Worm (Caenorhabditis elegans) whole organism, L3 larva: ENCODE measurements around the gene R04B3.2.

Experiments
- R02D3.7 ChIP-seq: fragments of 150-350 bp; optimal IDR thresholded peaks from 2 replicates; lab custom pipeline; 2014; ENCODE audit warnings: missing biosample characterization, missing genetic modification characterization
- ama-1 ChIP-seq: fragments of 150-350 bp; optimal IDR thresholded peaks from 2 replicates; lab custom pipeline; 2018
- egl-27 ChIP-seq: sonication (generic microtip); optimal IDR thresholded peaks from 4 replicates; lab custom pipeline; 2017; ENCODE audit warnings: missing biosample characterization, missing genetic modification reagents, missing genetic modification characterization
- egl-5 ChIP-seq: fragments of 150-350 bp; optimal IDR thresholded peaks from 2 replicates; lab custom pipeline; 2017; ENCODE audit warnings: missing biosample characterization, missing genetic modification reagents, missing genetic modification characterization, inconsistent platforms
- elt-1 ChIP-seq: fragments of 150-350 bp; optimal IDR thresholded peaks from 2 replicates; lab custom pipeline; 2014; ENCODE audit warnings: missing biosample characterization, missing genetic modification characterization
- fos-1 ChIP-seq: fragments of 150-350 bp; optimal IDR thresholded peaks from 2 replicates; lab custom pipeline; 2014; ENCODE audit warnings: missing biosample characterization, missing genetic modification characterization
- nhr-11 ChIP-seq: fragments of 150-350 bp; optimal IDR thresholded peaks from 2 replicates; lab custom pipeline; 2014; ENCODE audit warnings: missing biosample characterization, missing genetic modification characterization
- nhr-43 ChIP-seq: sonication (generic microtip); optimal IDR thresholded peaks from 2 replicates; lab custom pipeline; 2016; ENCODE audit warnings: mild to moderate bottlenecking, missing genetic modification characterization, missing compliant biosample characterization; ENCODE audit not compliant: poor library complexity, severe bottlenecking
- nhr-77 ChIP-seq: fragments of 150-350 bp; optimal IDR thresholded peaks from 2 replicates; lab custom pipeline; 2014; ENCODE audit warnings: missing biosample characterization, missing genetic modification characterization
- skn-1 ChIP-seq: fragments of 150-350 bp; optimal IDR thresholded peaks from 2 replicates; lab custom pipeline; 2014; ENCODE audit warnings: missing biosample characterization, missing genetic modification characterization
- snpc-4 ChIP-seq: fragments of 150-350 bp; optimal IDR thresholded peaks from 2 replicates; lab custom pipeline; 2014; ENCODE audit warnings: missing biosample characterization, missing genetic modification characterization
- unc-39 ChIP-seq: sonication (generic microtip); optimal IDR thresholded peaks from 4 replicates; lab custom pipeline; 2017; ENCODE audit warnings: missing biosample characterization, missing genetic modification characterization
- unc-62 ChIP-seq: fragments of 150-350 bp; sonication (generic microtip); optimal IDR thresholded peaks from 4 replicates; lab custom pipeline; 2014; ENCODE audit warnings: missing biosample characterization, missing genetic modification reagents, missing genetic modification characterization
- ztf-11 ChIP-seq: fragments of 150-350 bp; optimal IDR thresholded peaks from 2 replicates; lab custom pipeline; 2014; ENCODE audit warnings: missing biosample characterization, missing genetic modification characterization

DNA sequence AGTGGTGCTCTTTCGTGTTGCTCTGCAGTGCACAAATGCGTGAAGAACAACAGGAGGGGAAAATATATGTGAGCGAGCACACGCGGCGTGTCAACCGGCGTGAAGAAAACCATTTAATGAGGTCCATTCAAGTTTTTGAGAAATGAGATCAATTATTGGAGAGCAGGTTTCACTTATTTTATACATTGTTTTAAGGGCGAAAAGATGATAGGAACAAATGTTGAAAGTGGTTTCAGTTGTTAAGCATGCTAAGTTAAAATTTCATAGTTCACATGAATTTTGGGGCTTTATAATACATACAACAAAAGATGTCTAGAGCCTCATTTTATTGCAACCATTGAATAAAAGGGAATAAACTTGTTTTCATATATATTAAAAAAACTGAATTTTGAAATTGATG is 5.3 kb upstream of the R04B3.2 start, which contains the start of gene K02E10.5:
- TF ChIP-seq nhr-11 (no peak), nhr-43 (tag; lab: Kevin White, UChicago) (no peak), ama-1 (lab: Kevin White, UChicago) (no peak), snpc-4 (no peak), skn-1 (tag; lab: Kevin White, UChicago) (no peak), fos-1 (no peak), R02D3.7 (tag; lab: Kevin White, UChicago) (no peak), egl-27 (tag; lab: Kevin White, UChicago) (no peak), elt-1 (tag; lab: Kevin White, UChicago) (no peak), unc-39 (tag; lab: Kevin White, UChicago) (no peak), nhr-77 (tag; lab: Kevin White, UChicago) (no peak), unc-62 (GFP tag; lab: Kevin White, UChicago) (no peak), egl-5 (no peak), ztf-11 (tag; lab: Kevin White, UChicago) (no peak)
